Worm (Caenorhabditis elegans): ENCODE results near the gene crn-3.

DNA sequence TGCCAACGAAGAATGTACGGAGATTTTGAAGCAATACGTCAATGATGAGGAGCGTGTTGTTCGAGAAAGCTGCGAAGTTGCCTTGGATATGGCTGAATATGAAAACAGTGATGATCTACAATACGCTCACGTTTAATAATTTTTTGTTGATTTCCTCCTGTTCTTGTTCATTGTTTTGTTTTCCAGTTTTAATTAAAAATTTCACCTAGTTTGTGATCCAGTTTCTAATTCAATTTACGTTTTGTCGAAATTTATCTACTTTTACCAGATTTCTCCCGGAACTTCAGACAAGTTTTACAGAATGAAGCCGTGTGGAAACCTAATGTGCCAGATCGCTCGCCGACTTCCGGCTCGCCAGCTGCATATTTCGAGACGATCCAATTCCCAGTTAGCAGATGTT, 7.0 kb upstream of the crn-3 start, which contains the start of gene dap-3:
- TF ChIP-seq pha-4 (tag; optimal IDR thresholded peaks at IDR 0.05), result no peak
- TF ChIP-seq madf-3 (GFP tag; IDR thresholded peaks at IDR 0.05), result no peak
- TF ChIP-seq zfh-2 (GFP tag; conservative IDR thresholded peaks at IDR 0.05), result no peak
- TF ChIP-seq F52B5.7 (tag; optimal IDR thresholded peaks at IDR 0.05), result no peak
- no peak for TF ChIP-seq sptf-2 (GFP tag; optimal IDR thresholded peaks at IDR 0.05)
- TF ChIP-seq F39B2.1 (GFP tag; IDR thresholded peaks at IDR 0.05), result no peak
- no peak for TF ChIP-seq Y67H2A.10 (GFP tag; conservative IDR thresholded peaks at IDR 0.05)
- no peak for TF ChIP-seq nfya-1 (tag; optimal IDR thresholded peaks at IDR 0.05; ENCODE audit: borderline replicate concordance, insufficient read depth)
- TF ChIP-seq T26A5.8 (tag; optimal IDR thresholded peaks at IDR 0.05), result no peak
- no peak for TF ChIP-seq lin-35 (GFP tag; optimal IDR thresholded peaks at IDR 0.05)
- TF ChIP-seq unc-130 (GFP tag; optimal IDR thresholded peaks at IDR 0.05), result no peak
- no peak for TF ChIP-seq snpc-4 (GFP tag; optimal IDR thresholded peaks at IDR 0.05)
- TF ChIP-seq snpc-4 (tag; optimal IDR thresholded peaks at IDR 0.05), result no peak
- TF ChIP-seq nhr-27 (tag; optimal IDR thresholded peaks at IDR 0.05), result no peak
